Worm (Caenorhabditis elegans) whole organism, young adult: Measurements from ENCODE around the gene C52E2.5.

Experiments used
- K11D2.4 ChIP-seq: fragments of 200-800 bp; sonication (Bioruptor generic); IDR thresholded peaks from 2 replicates; pipeline ENCODE4 v1.3.6; 2022; ENCODE audit warnings: missing genetic modification reagents, missing genetic modification characterization, missing compliant biosample characterization
- T07F8.4 ChIP-seq: sonication (generic microtip); optimal IDR thresholded peaks from 2 replicates; lab custom pipeline; 2016; ENCODE audit warnings: mild to moderate bottlenecking, missing genetic modification characterization, moderate library complexity, missing compliant biosample characterization
- hrde-1 ChIP-seq: sonication (generic microtip); optimal IDR thresholded peaks from 2 replicates; lab custom pipeline; 2016; ENCODE audit warnings: missing genetic modification characterization, mild to moderate bottlenecking, missing compliant biosample characterization, moderate library complexity, missing genotype, missing genetic modification reagents, borderline replicate concordance
- lsy-27 ChIP-seq: sonication (generic microtip); optimal IDR thresholded peaks from 2 replicates; lab custom pipeline; 2017; ENCODE audit warnings: missing genetic modification characterization, mild to moderate bottlenecking, missing compliant biosample characterization, antibody characterized with exemption, missing genotype, borderline replicate concordance; ENCODE audit not compliant: insufficient read depth
- madf-8 ChIP-seq: fragments of 200-800 bp; sonication (Bioruptor generic); conservative IDR thresholded peaks from 2 replicates; pipeline ENCODE4 v1.3.6; 2022; ENCODE audit warnings: missing genetic modification reagents, missing genetic modification characterization, missing compliant biosample characterization

Gene C52E2.5

ce11 chrII:1806358-1806757 lies 36.4 kb downstream of the C52E2.5 start, which contains the start of gene C08F1.12:
Gene C08F1.12, minus strand, starts transcription at chrII:1806458.
- TF ChIP-seq T07F8.4 (tag; lab: Kevin White, UChicago) (no peak), K11D2.4 (GFP tag; lab: Robert Waterston, UW) (no peak), lsy-27 (tag; lab: Kevin White, UChicago) (no peak), hrde-1 (tag; lab: Kevin White, UChicago) (no peak), madf-8 (GFP tag; lab: Robert Waterston, UW) (no peak)
- TF ChIP-seq, all 124 proteins: peak for 0
